Worm (Caenorhabditis elegans): Measurements from ENCODE around the gene snpn-1.
"Not testable (repeated sequence)": the region's sequence is repeated elsewhere in the genome, so short reads cannot be mapped to it uniquely, and the experiment has no call there.

ce11 chrIV:5070593-5070992, 20.2 kb downstream of the snpn-1 start, which contains the start of gene C02B10.6:
- not testable (repeated sequence) for TF ChIP-seq alr-1 (tag; optimal IDR thresholded peaks at IDR 0.05); dmd-4 (tag; optimal IDR thresholded peaks at IDR 0.05); sma-3 (GFP tag; optimal IDR thresholded peaks at IDR 0.05); egl-27 (tag; optimal IDR thresholded peaks at IDR 0.05); ztf-11 (tag; optimal IDR thresholded peaks at IDR 0.05); ceh-82 (tag; optimal IDR thresholded peaks at IDR 0.05); ceh-16 (tag; optimal IDR thresholded peaks at IDR 0.05); nhr-10 (tag; optimal IDR thresholded peaks at IDR 0.05); nhr-77 (tag; optimal IDR thresholded peaks at IDR 0.05); F13H6.1 (tag; optimal IDR thresholded peaks at IDR 0.05); lin-39 (tag; optimal IDR thresholded peaks at IDR 0.05); blmp-1 (tag; optimal IDR thresholded peaks at IDR 0.05; ENCODE audit: insufficient read depth); nhr-6 (tag; optimal IDR thresholded peaks at IDR 0.05); ama-1 (optimal IDR thresholded peaks at IDR 0.05)
